Worm (Caenorhabditis elegans) whole organism, early embryonic: ENCODE data around the gene irld-42.

Experiments
- B0310.2 ChIP-seq: sonication (generic microtip); optimal IDR thresholded peaks from 2 replicates; lab custom pipeline; 2016; ENCODE audit warnings: mild to moderate bottlenecking, missing genetic modification characterization, missing compliant biosample characterization
- F13C5.2 ChIP-seq: sonication (generic microtip); optimal IDR thresholded peaks from 2 replicates; lab custom pipeline; 2017; ENCODE audit warnings: mild to moderate bottlenecking, missing genetic modification characterization, inconsistent platforms, missing compliant biosample characterization
- ama-1 ChIP-seq: fragments of 150-350 bp; optimal IDR thresholded peaks from 2 replicates; lab custom pipeline; 2014
- ceh-13 ChIP-seq: fragments of 200-800 bp; sonication (Bioruptor generic); optimal IDR thresholded peaks from 2 replicates; lab custom pipeline; 2018; ENCODE audit warnings: mild to moderate bottlenecking, missing genetic modification characterization, missing compliant biosample characterization
- ceh-36 ChIP-seq: sonication (generic microtip); optimal IDR thresholded peaks from 2 replicates; lab custom pipeline; 2016; ENCODE audit warnings: missing genetic modification characterization, inconsistent platforms, missing compliant biosample characterization
- ets-7 ChIP-seq: sonication (generic microtip); optimal IDR thresholded peaks from 2 replicates; lab custom pipeline; 2016; ENCODE audit warnings: missing genotype, missing genetic modification characterization, missing compliant biosample characterization
- flt-1 ChIP-seq: fragments of 200-800 bp; sonication (Bioruptor generic); IDR thresholded peaks from 2 replicates; pipeline ENCODE4 v1.3.6; 2022; ENCODE audit warnings: missing genetic modification characterization, missing compliant biosample characterization
- hmbx-1 ChIP-seq: sonication (generic microtip); optimal IDR thresholded peaks from 2 replicates; lab custom pipeline; 2016; ENCODE audit warnings: mild to moderate bottlenecking, missing genetic modification characterization, missing compliant biosample characterization
- hmg-4 ChIP-seq: fragments of 200-800 bp; sonication (Bioruptor generic); optimal IDR thresholded peaks from 2 replicates; lab custom pipeline; 2018; ENCODE audit warnings: mild to moderate bottlenecking, missing genetic modification characterization, missing compliant biosample characterization
- hnd-1 ChIP-seq: sonication (generic microtip); optimal IDR thresholded peaks from 2 replicates; lab custom pipeline; 2016; ENCODE audit warnings: missing genetic modification characterization, missing compliant biosample characterization
- scrt-1 ChIP-seq: fragments of 200-800 bp; sonication (Bioruptor generic); IDR thresholded peaks from 2 replicates; pipeline ENCODE4 v1.3.6; 2022; ENCODE audit warnings: missing genetic modification characterization, missing compliant biosample characterization
- sea-1 ChIP-seq: fragments of 200-800 bp; sonication (Bioruptor generic); conservative IDR thresholded peaks from 2 replicates; pipeline ENCODE4 v1.3.6; 2022; ENCODE audit warnings: missing genetic modification characterization, missing compliant biosample characterization
- tbx-11 ChIP-seq: fragments of 200-800 bp; sonication (Bioruptor generic); IDR thresholded peaks from 2 replicates; pipeline ENCODE4 v1.3.6; 2022; ENCODE audit warnings: missing genetic modification characterization, missing compliant biosample characterization
- tra-4 ChIP-seq: sonication (generic microtip); optimal IDR thresholded peaks from 2 replicates; lab custom pipeline; 2017; ENCODE audit warnings: missing genetic modification characterization, missing compliant biosample characterization

DNA sequence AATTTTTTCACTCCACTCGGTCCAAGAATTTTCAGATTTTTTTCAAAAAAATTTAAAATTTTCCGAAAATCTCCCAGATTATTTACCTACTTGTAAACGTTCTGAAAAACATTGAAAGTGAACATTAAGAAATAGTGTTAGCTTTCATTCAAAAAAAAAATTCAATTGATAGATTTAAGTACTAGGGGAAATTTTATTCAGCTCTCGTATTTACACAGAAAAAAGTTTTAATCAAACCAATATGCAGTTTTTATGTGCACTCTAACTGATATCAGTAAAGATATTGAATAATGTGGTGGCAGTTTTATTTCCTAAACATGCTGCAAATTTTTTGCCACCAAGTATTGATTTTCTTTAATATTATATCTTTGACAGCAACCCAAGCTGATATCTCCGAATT, at the start of gene irld-42:
- TF ChIP-seq ceh-13 (GFP tag; lab: Kevin White, UChicago) (no peak), ets-7 (tag; lab: Kevin White, UChicago) (no peak), B0310.2 (no peak), ama-1 (lab: Kevin White, UChicago) (no peak), tra-4 (tag; lab: Kevin White, UChicago) (no peak), F13C5.2 (tag; lab: Kevin White, UChicago) (no peak), hnd-1 (no peak), flt-1 (GFP tag; lab: Robert Waterston, UW) (no peak), hmg-4 (GFP tag; lab: Kevin White, UChicago) (no peak), sea-1 (GFP tag; lab: Robert Waterston, UW) (no peak), hmbx-1 (no peak), tbx-11 (GFP tag; lab: Robert Waterston, UW) (no peak), ceh-36 (tag; lab: Kevin White, UChicago) (no peak), scrt-1 (GFP tag; lab: Robert Waterston, UW) (no peak)
